Fruit fly (Drosophila melanogaster) whole organism, prepupa: ENCODE measurements around the gene Cdc45.
A peak's percentile ranks its signal among the peaks of the same experiment; 100 is the strongest.

Experiments used
- Blimp-1 ChIP-seq: fragments of 200-800 bp; sonication (Bioruptor generic); optimal IDR thresholded peaks from 3 replicates; lab custom pipeline; 2017; ENCODE audit warnings: missing biosample characterization, missing genetic modification characterization, mild to moderate bottlenecking, moderate library complexity, missing genetic modification reagents
- CG10631 ChIP-seq: fragments of 200-800 bp; sonication (Bioruptor generic); optimal IDR thresholded peaks from 2 replicates; lab custom pipeline; 2016; ENCODE audit warnings: missing biosample characterization, missing genetic modification characterization
- CG11294 ChIP-seq: fragments of 200-800 bp; sonication (Bioruptor generic); IDR thresholded peaks from 2 replicates; pipeline ENCODE4 v1.3.6; 2022; ENCODE audit warnings: missing biosample characterization, missing genetic modification characterization
- CG11762 ChIP-seq: fragments of 200-800 bp; sonication (Bioruptor generic); optimal IDR thresholded peaks from 3 replicates; lab custom pipeline; 2016; ENCODE audit warnings: missing biosample characterization, missing genetic modification characterization; ENCODE audit not compliant: insufficient read depth
- CG11902 ChIP-seq: fragments of 200-800 bp; sonication (Bioruptor generic); optimal IDR thresholded peaks from 3 replicates; lab custom pipeline; 2016; ENCODE audit warnings: missing biosample characterization, missing genetic modification characterization
- CG1621 ChIP-seq: fragments of 200-800 bp; sonication (Bioruptor generic); optimal IDR thresholded peaks from 3 replicates; lab custom pipeline; 2018; ENCODE audit warnings: missing biosample characterization, mild to moderate bottlenecking, missing genetic modification characterization
- CG16779 ChIP-seq: fragments of 200-800 bp; sonication (Bioruptor generic); optimal IDR thresholded peaks from 3 replicates; lab custom pipeline; 2017; ENCODE audit warnings: missing biosample characterization, mild to moderate bottlenecking, missing genetic modification characterization
- CG3032 ChIP-seq: fragments of 200-800 bp; optimal IDR thresholded peaks from 2 replicates; lab custom pipeline; 2019; ENCODE audit warnings: missing biosample characterization, mild to moderate bottlenecking, missing genetic modification characterization, moderate library complexity
- CG31627 ChIP-seq: fragments of 200-800 bp; sonication (Bioruptor generic); optimal IDR thresholded peaks from 3 replicates; lab custom pipeline; 2016; ENCODE audit warnings: missing biosample characterization, missing genetic modification characterization
- CG32006 ChIP-seq: fragments of 200-800 bp; sonication (Bioruptor generic); optimal IDR thresholded peaks from 3 replicates; lab custom pipeline; 2017; ENCODE audit warnings: missing biosample characterization, mild to moderate bottlenecking, missing genetic modification characterization
- CG34406 ChIP-seq: fragments of 200-800 bp; sonication (Bioruptor generic); optimal IDR thresholded peaks from 3 replicates; lab custom pipeline; 2016; ENCODE audit warnings: missing biosample characterization, missing genetic modification characterization
- CG3919 ChIP-seq: fragments of 200-800 bp; sonication (Bioruptor generic); optimal IDR thresholded peaks from 3 replicates; lab custom pipeline; 2016; ENCODE audit warnings: missing biosample characterization, missing genetic modification characterization
- CG6163 ChIP-seq: fragments of 200-800 bp; sonication (Bioruptor generic); IDR thresholded peaks from 3 replicates; pipeline ENCODE4 v1.3.6; 2022; ENCODE audit warnings: missing biosample characterization, missing genetic modification characterization
- CG6276 ChIP-seq: fragments of 200-800 bp; sonication (Bioruptor generic); optimal IDR thresholded peaks from 2 replicates; lab custom pipeline; 2017; ENCODE audit warnings: missing biosample characterization, mild to moderate bottlenecking, missing genetic modification characterization
- CG6792 ChIP-seq: fragments of 200-800 bp; sonication (Bioruptor generic); optimal IDR thresholded peaks from 3 replicates; lab custom pipeline; 2016; ENCODE audit warnings: missing biosample characterization, missing genetic modification characterization
- CG6808 ChIP-seq: fragments of 200-800 bp; sonication (Bioruptor generic); optimal IDR thresholded peaks from 3 replicates; lab custom pipeline; 2017; ENCODE audit warnings: missing biosample characterization, missing genetic modification characterization, mild to moderate bottlenecking, moderate library complexity, missing genetic modification reagents
- CG6854 ChIP-seq: fragments of 200-800 bp; sonication (Bioruptor generic); optimal IDR thresholded peaks from 2 replicates; lab custom pipeline; 2017; ENCODE audit warnings: missing biosample characterization, mild to moderate bottlenecking, missing genetic modification characterization
- CG8119 ChIP-seq: fragments of 200-800 bp; sonication (Bioruptor generic); IDR thresholded peaks from 3 replicates; pipeline ENCODE4 v1.3.6; 2022; ENCODE audit warnings: missing biosample characterization, missing genetic modification characterization
- CG8319 ChIP-seq: fragments of 200-800 bp; sonication (Bioruptor generic); optimal IDR thresholded peaks from 3 replicates; lab custom pipeline; 2016; ENCODE audit warnings: missing biosample characterization, missing genetic modification characterization
- CG8632 ChIP-seq: fragments of 200-800 bp; sonication (Bioruptor generic); optimal IDR thresholded peaks from 3 replicates; lab custom pipeline; 2016; ENCODE audit warnings: missing biosample characterization, missing genetic modification characterization
- CG9139 ChIP-seq: fragments of 200-800 bp; sonication (Bioruptor generic); optimal IDR thresholded peaks from 3 replicates; lab custom pipeline; 2017; ENCODE audit warnings: missing biosample characterization, mild to moderate bottlenecking, missing genetic modification characterization
- Eip75B ChIP-seq: fragments of 200-800 bp; sonication (Bioruptor generic); optimal IDR thresholded peaks from 3 replicates; lab custom pipeline; 2016; ENCODE audit warnings: missing biosample characterization, missing genetic modification characterization
- Eip78C ChIP-seq: fragments of 200-800 bp; sonication (Bioruptor generic); peaks from one replicate; lab custom pipeline; 2016; ENCODE audit warnings: missing biosample characterization, missing genetic modification characterization
- Eip93F ChIP-seq: fragments of 200-800 bp; sonication (Bioruptor generic); optimal IDR thresholded peaks from 2 replicates; lab custom pipeline; 2016; ENCODE audit warnings: missing biosample characterization, mild to moderate bottlenecking, missing genetic modification characterization
- Ets96B ChIP-seq: fragments of 200-800 bp; optimal IDR thresholded peaks from 2 replicates; lab custom pipeline; 2019; ENCODE audit warnings: missing biosample characterization, mild to moderate bottlenecking, missing genetic modification characterization, moderate library complexity
- Gug ChIP-seq: fragments of 200-800 bp; sonication (Bioruptor generic); IDR thresholded peaks from 2 replicates; pipeline ENCODE4 v1.3.6; 2022; ENCODE audit warnings: missing biosample characterization, missing genetic modification characterization
- Hr38 ChIP-seq: sonication (Bioruptor generic); optimal IDR thresholded peaks from 2 replicates; lab custom pipeline; 2016; ENCODE audit warnings: missing biosample characterization, missing genetic modification characterization
- Hr39 ChIP-seq: fragments of 200-800 bp; sonication (Bioruptor generic); optimal IDR thresholded peaks from 2 replicates; lab custom pipeline; 2016; ENCODE audit warnings: missing biosample characterization, missing genetic modification characterization
- Hr4 ChIP-seq: fragments of 200-800 bp; sonication (Bioruptor generic); optimal IDR thresholded peaks from 3 replicates; lab custom pipeline; 2016; ENCODE audit warnings: missing biosample characterization, missing genetic modification characterization
- Met ChIP-seq: fragments of 200-800 bp; sonication (Bioruptor generic); optimal IDR thresholded peaks from 3 replicates; lab custom pipeline; 2016; ENCODE audit warnings: missing biosample characterization, missing genetic modification characterization
- OdsH ChIP-seq: fragments of 200-800 bp; sonication (Bioruptor generic); optimal IDR thresholded peaks from 3 replicates; lab custom pipeline; 2016; ENCODE audit warnings: missing biosample characterization, missing genetic modification characterization
- Smox ChIP-seq: fragments of 200-800 bp; sonication (Bioruptor generic); optimal IDR thresholded peaks from 3 replicates; lab custom pipeline; 2016; ENCODE audit warnings: missing biosample characterization, missing genetic modification characterization
- Sox102F ChIP-seq: fragments of 200-800 bp; sonication (Bioruptor generic); optimal IDR thresholded peaks from 2 replicates; lab custom pipeline; 2016; ENCODE audit warnings: missing biosample characterization, mild to moderate bottlenecking, missing genetic modification characterization
- Sox15 ChIP-seq: fragments of 200-800 bp; sonication (Bioruptor generic); optimal IDR thresholded peaks from 3 replicates; lab custom pipeline; 2016; ENCODE audit warnings: missing biosample characterization, missing genetic modification characterization
- achi ChIP-seq: fragments of 200-800 bp; sonication (Bioruptor generic); optimal IDR thresholded peaks from 3 replicates; lab custom pipeline; 2016; ENCODE audit warnings: missing biosample characterization, missing genetic modification characterization
- cyc ChIP-seq: fragments of 200-800 bp; sonication (Bioruptor generic); optimal IDR thresholded peaks from 3 replicates; lab custom pipeline; 2016; ENCODE audit warnings: missing biosample characterization, missing genetic modification characterization
- dsx ChIP-seq: fragments of 200-800 bp; optimal IDR thresholded peaks from 3 replicates; lab custom pipeline; 2019; ENCODE audit warnings: missing biosample characterization, mild to moderate bottlenecking, missing genetic modification characterization, moderate library complexity; ENCODE audit not compliant: poor library complexity, severe bottlenecking
- eg ChIP-seq: fragments of 200-800 bp; sonication (Bioruptor generic); IDR thresholded peaks from 3 replicates; pipeline ENCODE4 v1.3.6; 2022; ENCODE audit warnings: missing biosample characterization, missing genetic modification characterization
- esn ChIP-seq: fragments of 200-800 bp; sonication (Bioruptor generic); optimal IDR thresholded peaks from 2 replicates; lab custom pipeline; 2016; ENCODE audit warnings: missing biosample characterization, mild to moderate bottlenecking, missing genetic modification characterization, moderate library complexity
- fd85E ChIP-seq: fragments of 200-800 bp; sonication (Bioruptor generic); optimal IDR thresholded peaks from 3 replicates; lab custom pipeline; 2016; ENCODE audit warnings: missing biosample characterization, missing genetic modification characterization
- lz ChIP-seq: fragments of 200-800 bp; sonication (Bioruptor generic); optimal IDR thresholded peaks from 3 replicates; lab custom pipeline; 2016; ENCODE audit warnings: missing biosample characterization, missing genetic modification characterization
- net ChIP-seq: fragments of 200-800 bp; sonication (Bioruptor generic); optimal IDR thresholded peaks from 3 replicates; lab custom pipeline; 2016; ENCODE audit warnings: missing biosample characterization, missing genetic modification characterization
- pdm3 ChIP-seq: fragments of 200-800 bp; sonication (Bioruptor generic); optimal IDR thresholded peaks from 3 replicates; lab custom pipeline; 2016; ENCODE audit warnings: missing biosample characterization, missing genetic modification characterization
- salr ChIP-seq, 2 experiments: fragments of 200-800 bp; sonication (Bioruptor generic); optimal IDR thresholded peaks; 3 replicates each; lab custom pipeline; 2016 to 2018; ENCODE audit warnings: missing biosample characterization in 2 of 2, missing genetic modification characterization in 2 of 2, mild to moderate bottlenecking in 1 of 2
- spab ChIP-seq: fragments of 200-800 bp; sonication (Bioruptor generic); optimal IDR thresholded peaks from 2 replicates; lab custom pipeline; 2017; ENCODE audit warnings: missing biosample characterization, mild to moderate bottlenecking, missing genetic modification characterization, missing genetic modification reagents
- svp ChIP-seq: fragments of 200-800 bp; sonication (Bioruptor generic); peaks from one replicate; lab custom pipeline; 2016; ENCODE audit warnings: missing biosample characterization, missing genetic modification characterization
- vri ChIP-seq: fragments of 200-800 bp; sonication (Bioruptor generic); optimal IDR thresholded peaks from 3 replicates; lab custom pipeline; 2016; ENCODE audit warnings: missing biosample characterization, mild to moderate bottlenecking, missing genetic modification characterization

Gene Cdc45

DNA sequence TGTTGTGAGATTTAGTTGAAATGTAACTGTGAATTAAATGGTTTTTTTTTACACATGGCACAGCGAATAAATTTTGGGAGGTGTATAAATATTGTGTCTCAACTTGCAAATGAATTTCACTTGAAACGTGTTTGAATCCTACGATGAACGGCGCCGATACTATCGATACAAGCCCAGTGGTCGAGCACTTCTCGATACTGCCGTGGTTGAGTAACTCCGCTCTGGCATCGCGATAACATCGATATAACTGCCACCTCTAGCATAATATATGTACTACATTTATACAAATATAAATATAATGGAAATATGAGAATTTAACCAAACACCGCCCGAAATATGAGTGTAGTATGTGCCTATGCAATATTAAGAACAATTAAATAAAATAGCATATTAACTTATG, 2.7 kb upstream of the Cdc45 start (continued):
- TF ChIP-seq Blimp-1 (GFP tag; lab: Kevin White, UChicago) (no peak), Hr39 (GFP tag; lab: Kevin White, UChicago) (no peak), Gug (no peak), esn (GFP tag; lab: Kevin White, UChicago) (peak; percentile 25), CG6854 (no peak), vri (GFP tag; lab: Kevin White, UChicago) (no peak), Met (GFP tag; lab: Kevin White, UChicago) (no peak), CG8319 (GFP tag; lab: Kevin White, UChicago) (no peak), lz (GFP tag; lab: Kevin White, UChicago) (peak; percentile 4), pdm3 (GFP tag; lab: Kevin White, UChicago) (no peak), Sox102F (no peak), CG16779 (tag; lab: Kevin White, UChicago) (no peak), CG3032 (tag; lab: Kevin White, UChicago) (peak; percentile 5), CG32006 (GFP tag; lab: Kevin White, UChicago) (no peak), spab (no peak)

DNA sequence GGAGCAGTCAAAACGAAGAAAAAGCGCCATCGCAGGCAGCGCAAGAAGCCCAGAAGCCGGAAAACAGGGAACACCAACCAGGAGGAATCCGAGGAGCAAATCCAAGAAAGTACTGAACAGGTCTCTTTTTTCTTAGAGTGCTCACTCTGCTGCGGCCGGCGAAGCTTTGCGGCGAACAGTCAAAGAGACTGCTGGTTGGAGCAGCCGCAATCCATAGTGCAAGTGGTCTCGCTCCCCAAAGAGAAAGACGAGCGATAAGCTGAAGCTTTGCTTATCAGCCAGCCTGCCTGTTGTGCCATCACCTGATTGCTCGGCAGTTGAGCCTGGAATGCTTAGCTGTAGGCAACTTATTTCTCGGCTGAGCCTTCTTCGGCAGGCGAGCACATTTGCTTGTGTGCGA, 840 bp upstream of the Cdc45 start, which contains the start of gene CG14630:
TSS of gene CG14630 (plus strand) at position 301 of the 400 bp plus-strand sequence.
- TF ChIP-seq fd85E (no peak), vri (GFP tag; lab: Kevin White, UChicago) (no peak), Hr4 (GFP tag; lab: Kevin White, UChicago) (no peak), CG8119 (GFP tag; lab: Robert Waterston, UW) (no peak), Hr39 (GFP tag; lab: Kevin White, UChicago) (no peak)

DNA sequence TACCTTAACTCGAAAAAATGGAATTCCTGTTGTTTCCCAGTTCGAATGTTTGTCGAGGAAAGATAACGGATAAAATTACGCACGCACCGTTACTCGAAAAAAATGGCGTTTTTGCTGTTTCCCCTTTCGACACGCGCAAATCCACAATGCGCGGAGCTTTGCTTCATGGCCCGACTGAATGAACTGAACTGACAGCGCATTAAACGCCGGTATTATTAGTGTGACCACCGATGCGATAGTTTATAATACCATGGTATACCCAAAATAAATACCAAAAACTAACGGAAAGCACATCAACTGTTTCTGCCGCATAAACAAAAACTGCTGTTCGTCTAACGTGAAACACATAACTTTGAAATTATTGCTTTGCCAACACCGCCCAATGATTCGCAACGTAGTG, 3.8 kb downstream of the Cdc45 start, which contains the start of the genes CG32814, CG11638 and CG3021:
TSS of gene CG32814 (minus strand) at position 190 of the 400 bp plus-strand sequence.
TSS of gene CG11638 (minus strand) at position 193 of the 400 bp plus-strand sequence.
TSS of gene CG3021 (plus strand) at position 281 of the 400 bp plus-strand sequence.
- TF ChIP-seq CG6276 (GFP tag; lab: Kevin White, UChicago) = no peak
- TF ChIP-seq svp (GFP tag; lab: Kevin White, UChicago) = no peak
- TF ChIP-seq net = peak; percentile 19
- peak; percentile 34 for TF ChIP-seq CG1621 (tag; lab: Kevin White, UChicago)
- no peak for TF ChIP-seq CG10631 (GFP tag; lab: Kevin White, UChicago)
- 0 out of 3 replicates have a peak, but pooled peaks have one; percentile 41 for TF ChIP-seq CG6163
- TF ChIP-seq Sox102F = peak; percentile 49
- TF ChIP-seq CG11902 (GFP tag; lab: Kevin White, UChicago) = no peak
- TF ChIP-seq cyc (GFP tag; lab: Kevin White, UChicago) = no peak
- no peak for TF ChIP-seq vri (GFP tag; lab: Kevin White, UChicago)
- TF ChIP-seq Gug = no peak
- no peak for TF ChIP-seq Blimp-1 (GFP tag; lab: Kevin White, UChicago)
- TF ChIP-seq pdm3 (GFP tag; lab: Kevin White, UChicago) = no peak
- no peak for TF ChIP-seq CG11762
- no peak for TF ChIP-seq Sox15 (GFP tag; lab: Kevin White, UChicago)
- TF ChIP-seq CG32006 (GFP tag; lab: Kevin White, UChicago) = no peak
- TF ChIP-seq CG6792 (GFP tag; lab: Kevin White, UChicago) = no peak
- TF ChIP-seq achi (GFP tag; lab: Kevin White, UChicago) = no peak
- no peak for TF ChIP-seq CG6808
- TF ChIP-seq Eip75B (GFP tag; lab: Kevin White, UChicago) = peak; percentile 42
- peak; percentile 11 for TF ChIP-seq CG31627 (GFP tag; lab: Kevin White, UChicago)
- TF ChIP-seq CG34406 (GFP tag; lab: Kevin White, UChicago) = peak; percentile 26
- TF ChIP-seq CG8632 = no peak
- TF ChIP-seq Eip93F (GFP tag; lab: Kevin White, UChicago) = no peak
- no peak for TF ChIP-seq Smox (GFP tag; lab: Kevin White, UChicago)
- peak; percentile 15 for TF ChIP-seq Eip78C
- TF ChIP-seq fd85E = no peak
- no peak for TF ChIP-seq salr (GFP tag; optimal IDR thresholded peaks at IDR 0.05; lab: Kevin White, UChicago)
- no peak for TF ChIP-seq Met (GFP tag; lab: Kevin White, UChicago)
- TF ChIP-seq Hr38 (GFP tag; lab: Kevin White, UChicago) = no peak
- no peak for TF ChIP-seq CG8119 (GFP tag; lab: Robert Waterston, UW)
- peak; percentile 1 for TF ChIP-seq Ets96B (tag; lab: Kevin White, UChicago)
- TF ChIP-seq OdsH (GFP tag; lab: Kevin White, UChicago) = no peak
- no peak for TF ChIP-seq esn (GFP tag; lab: Kevin White, UChicago)
- peak; percentile 30 for TF ChIP-seq CG3919
- no peak for TF ChIP-seq dsx
- TF ChIP-seq lz (GFP tag; lab: Kevin White, UChicago) = no peak
- no peak for TF ChIP-seq CG11294
- TF ChIP-seq CG9139 = no peak
- no peak for TF ChIP-seq CG3032 (tag; lab: Kevin White, UChicago)
- TF ChIP-seq eg (GFP tag; lab: Robert Waterston, UW) = 0 out of 3 replicates have a peak, but pooled peaks have one; percentile 36
